Worm (Caenorhabditis elegans): Measurements from ENCODE around the gene C34E11.2.

C34E11.2 gene

ce11 chrX:11837378-11837777 is 22.8 kb upstream of the C34E11.2 start, which contains the start of gene taf-7.1:
Gene taf-7.1, minus strand, starts transcription at chrX:11837478.
- no peak for TF ChIP-seq ztf-29 (GFP tag; IDR thresholded peaks at IDR 0.05)
- TF ChIP-seq ref-1 (GFP tag; conservative IDR thresholded peaks at IDR 0.05), result no peak
- TF ChIP-seq tab-1 (GFP tag; IDR thresholded peaks at IDR 0.05), result no peak
- no peak for TF ChIP-seq T22C8.4 (GFP tag; IDR thresholded peaks at IDR 0.05)
- TF ChIP-seq cog-1 (tag; optimal IDR thresholded peaks at IDR 0.05), result no peak
- TF ChIP-seq ztf-23 (GFP tag; IDR thresholded peaks at IDR 0.05), result no peak
- no peak for TF ChIP-seq klf-2 (GFP tag; conservative IDR thresholded peaks at IDR 0.05)
- no peak for TF ChIP-seq flt-1 (GFP tag; IDR thresholded peaks at IDR 0.05)
- TF ChIP-seq med-1 (GFP tag; optimal IDR thresholded peaks at IDR 0.05; ENCODE audit: insufficient read depth), result no peak

ce11 chrX:11828661-11829060 is 14.1 kb upstream of the C34E11.2 start:
- TF ChIP-seq cog-1 (tag; optimal IDR thresholded peaks at IDR 0.05) (no peak), ztf-23 (GFP tag; IDR thresholded peaks at IDR 0.05) (no peak), klf-2 (GFP tag; conservative IDR thresholded peaks at IDR 0.05) (no peak), T22C8.4 (GFP tag; IDR thresholded peaks at IDR 0.05) (no peak), ztf-29 (GFP tag; IDR thresholded peaks at IDR 0.05) (no peak), tab-1 (GFP tag; IDR thresholded peaks at IDR 0.05) (no peak), flt-1 (GFP tag; IDR thresholded peaks at IDR 0.05) (no peak), med-1 (GFP tag; optimal IDR thresholded peaks at IDR 0.05; ENCODE audit: insufficient read depth) (no peak), ref-1 (GFP tag; conservative IDR thresholded peaks at IDR 0.05) (no peak)

DNA sequence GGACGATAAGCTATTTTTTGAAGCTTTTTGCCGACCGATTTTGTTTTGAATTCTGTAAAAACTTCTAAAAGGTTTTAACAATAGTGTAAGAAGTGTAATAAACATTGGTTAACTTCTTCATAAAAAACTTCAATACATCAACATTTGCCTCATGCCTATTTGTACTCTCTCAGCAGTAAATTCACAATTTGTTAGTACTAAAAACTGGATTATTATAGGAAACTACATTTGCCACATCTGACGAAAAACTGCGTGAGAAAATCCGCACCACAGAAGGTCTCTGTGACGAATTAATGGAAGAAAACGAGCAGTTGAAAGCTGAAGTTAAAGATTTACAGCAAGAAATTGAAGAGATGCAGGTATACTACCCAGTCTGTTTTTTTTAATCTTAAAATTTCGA is 13.0 kb upstream of the C34E11.2 start:
- TF ChIP-seq med-1 (GFP tag; optimal IDR thresholded peaks at IDR 0.05; ENCODE audit: insufficient read depth), result no peak
- no peak for TF ChIP-seq tab-1 (GFP tag; IDR thresholded peaks at IDR 0.05)
- TF ChIP-seq cog-1 (tag; optimal IDR thresholded peaks at IDR 0.05), result no peak
- TF ChIP-seq flt-1 (GFP tag; IDR thresholded peaks at IDR 0.05), result no peak

ce11 chrX:11826892-11827291 is 12.3 kb upstream of the C34E11.2 start:
- TF ChIP-seq cog-1 (tag; optimal IDR thresholded peaks at IDR 0.05) (no peak), med-1 (GFP tag; optimal IDR thresholded peaks at IDR 0.05; ENCODE audit: insufficient read depth) (no peak), klf-2 (GFP tag; conservative IDR thresholded peaks at IDR 0.05) (no peak), flt-1 (GFP tag; IDR thresholded peaks at IDR 0.05) (no peak), ref-1 (GFP tag; conservative IDR thresholded peaks at IDR 0.05) (no peak), ztf-23 (GFP tag; IDR thresholded peaks at IDR 0.05) (no peak), ztf-29 (GFP tag; IDR thresholded peaks at IDR 0.05) (no peak), T22C8.4 (GFP tag; IDR thresholded peaks at IDR 0.05) (no peak), tab-1 (GFP tag; IDR thresholded peaks at IDR 0.05) (no peak)

- TF ChIP-seq T22C8.4 (GFP tag; IDR thresholded peaks at IDR 0.05) (no peak), ztf-23 (GFP tag; IDR thresholded peaks at IDR 0.05) (no peak), klf-2 (GFP tag; conservative IDR thresholded peaks at IDR 0.05) (no peak), cog-1 (tag; optimal IDR thresholded peaks at IDR 0.05) (no peak), tab-1 (GFP tag; IDR thresholded peaks at IDR 0.05) (no peak), ref-1 (GFP tag; conservative IDR thresholded peaks at IDR 0.05) (no peak), med-1 (GFP tag; optimal IDR thresholded peaks at IDR 0.05; ENCODE audit: insufficient read depth) (no peak), flt-1 (GFP tag; IDR thresholded peaks at IDR 0.05) (no peak), ztf-29 (GFP tag; IDR thresholded peaks at IDR 0.05) (no peak)
These were observed 9.2 kb upstream of the C34E11.2 start, which contains the start of gene tag-241 for ce11 chrX:11823704-11824103. Gene tag-241, plus strand, starts transcription at chrX:11824004.

- TF ChIP-seq ztf-29 (GFP tag; IDR thresholded peaks at IDR 0.05) (no peak), klf-2 (GFP tag; conservative IDR thresholded peaks at IDR 0.05) (no peak), T22C8.4 (GFP tag; IDR thresholded peaks at IDR 0.05) (no peak), tab-1 (GFP tag; IDR thresholded peaks at IDR 0.05) (no peak), ztf-23 (GFP tag; IDR thresholded peaks at IDR 0.05) (no peak), med-1 (GFP tag; optimal IDR thresholded peaks at IDR 0.05; ENCODE audit: insufficient read depth) (no peak), ref-1 (GFP tag; conservative IDR thresholded peaks at IDR 0.05) (no peak), flt-1 (GFP tag; IDR thresholded peaks at IDR 0.05) (no peak), cog-1 (tag; optimal IDR thresholded peaks at IDR 0.05) (no peak)
These were observed 6.7 kb upstream of the C34E11.2 start for ce11 chrX:11821159-11821720.

DNA sequence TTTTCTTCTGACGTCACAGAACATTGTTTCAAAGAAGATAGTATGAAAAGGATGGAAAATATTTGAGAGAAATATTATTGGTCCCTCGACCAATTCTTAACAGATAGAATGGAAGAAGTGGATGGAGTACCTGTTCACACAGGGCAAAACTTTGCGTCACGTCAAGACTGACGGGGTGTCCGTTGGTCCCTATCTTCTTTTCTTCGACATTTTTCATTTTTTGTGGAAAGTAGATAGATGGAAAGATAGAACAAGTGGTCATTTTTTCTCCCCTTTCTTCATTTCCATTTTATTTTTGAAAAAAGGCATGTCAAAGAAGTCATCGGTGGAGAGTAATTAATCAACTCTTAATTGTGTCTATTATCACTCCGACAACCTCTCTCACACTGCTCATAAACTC is 4.2 kb upstream of the C34E11.2 start:
- TF ChIP-seq ztf-23 (GFP tag; IDR thresholded peaks at IDR 0.05), result no peak
- TF ChIP-seq T22C8.4 (GFP tag; IDR thresholded peaks at IDR 0.05), result no peak
- TF ChIP-seq flt-1 (GFP tag; IDR thresholded peaks at IDR 0.05), result no peak
- TF ChIP-seq ztf-29 (GFP tag; IDR thresholded peaks at IDR 0.05), result no peak
- TF ChIP-seq ref-1 (GFP tag; conservative IDR thresholded peaks at IDR 0.05), result no peak
- no peak for TF ChIP-seq klf-2 (GFP tag; conservative IDR thresholded peaks at IDR 0.05)
- TF ChIP-seq cog-1 (tag; optimal IDR thresholded peaks at IDR 0.05), result no peak
- no peak for TF ChIP-seq med-1 (GFP tag; optimal IDR thresholded peaks at IDR 0.05; ENCODE audit: insufficient read depth)
- TF ChIP-seq tab-1 (GFP tag; IDR thresholded peaks at IDR 0.05), result no peak

DNA sequence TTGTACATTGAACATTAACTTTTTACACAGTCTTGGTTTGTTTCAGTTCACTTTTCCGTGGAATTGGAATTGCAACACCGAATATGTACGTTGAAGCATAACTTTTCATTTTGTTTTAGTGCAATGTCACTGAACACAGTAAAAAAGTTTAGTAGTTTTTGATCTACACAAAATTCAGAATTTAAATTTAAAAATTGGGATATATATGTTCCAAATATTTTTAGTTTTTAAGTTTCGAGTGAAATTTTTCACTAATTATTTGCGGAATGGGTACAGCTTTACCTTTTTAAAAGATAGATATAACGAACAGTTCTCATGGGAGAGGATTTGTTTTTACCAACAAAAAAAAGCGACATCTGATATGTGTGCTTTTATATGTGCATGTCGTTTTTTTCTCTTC is 2.3 kb upstream of the C34E11.2 start:
- TF ChIP-seq ref-1 (GFP tag; conservative IDR thresholded peaks at IDR 0.05) (no peak), med-1 (GFP tag; optimal IDR thresholded peaks at IDR 0.05; ENCODE audit: insufficient read depth) (no peak), flt-1 (GFP tag; IDR thresholded peaks at IDR 0.05) (no peak), ztf-29 (GFP tag; IDR thresholded peaks at IDR 0.05) (no peak), cog-1 (tag; optimal IDR thresholded peaks at IDR 0.05) (no peak), ztf-23 (GFP tag; IDR thresholded peaks at IDR 0.05) (no peak), T22C8.4 (GFP tag; IDR thresholded peaks at IDR 0.05) (no peak), tab-1 (GFP tag; IDR thresholded peaks at IDR 0.05) (no peak)

ce11 chrX:11806175-11806853 is 8.2 kb downstream of the C34E11.2 start:
- TF ChIP-seq flt-1 (GFP tag; IDR thresholded peaks at IDR 0.05) (no peak), med-1 (GFP tag; optimal IDR thresholded peaks at IDR 0.05; ENCODE audit: insufficient read depth) (no peak), ref-1 (GFP tag; conservative IDR thresholded peaks at IDR 0.05) (no peak), ztf-29 (GFP tag; IDR thresholded peaks at IDR 0.05) (no peak), ztf-23 (GFP tag; IDR thresholded peaks at IDR 0.05) (no peak), T22C8.4 (GFP tag; IDR thresholded peaks at IDR 0.05) (no peak), cog-1 (tag; optimal IDR thresholded peaks at IDR 0.05) (no peak), tab-1 (GFP tag; IDR thresholded peaks at IDR 0.05) (no peak), klf-2 (GFP tag; conservative IDR thresholded peaks at IDR 0.05) (no peak)
